Worm (Caenorhabditis elegans) whole organism, L2 larva: Measurements from ENCODE around the gene ctf-18.

ENCODE experiments used
- C34F6.9 ChIP-seq: fragments of 150-350 bp; optimal IDR thresholded peaks from 2 replicates; lab custom pipeline; 2014; ENCODE audit warnings: missing biosample characterization, missing genetic modification characterization
- F13H6.1 ChIP-seq: sonication (generic microtip); optimal IDR thresholded peaks from 2 replicates; lab custom pipeline; 2016; ENCODE audit warnings: missing genetic modification characterization, missing compliant biosample characterization
- alr-1 ChIP-seq: fragments of 150-350 bp; optimal IDR thresholded peaks from 2 replicates; lab custom pipeline; 2014; ENCODE audit warnings: missing biosample characterization, missing genetic modification characterization
- ama-1 ChIP-seq: fragments of 150-350 bp; optimal IDR thresholded peaks from 2 replicates; lab custom pipeline; 2018; ENCODE audit warnings: inconsistent platforms
- ceh-16 ChIP-seq: fragments of 150-350 bp; optimal IDR thresholded peaks from 2 replicates; lab custom pipeline; 2014; ENCODE audit warnings: missing biosample characterization, missing genetic modification characterization
- crh-2 ChIP-seq: sonication (generic microtip); optimal IDR thresholded peaks from 2 replicates; lab custom pipeline; 2017; ENCODE audit warnings: missing biosample characterization, missing genetic modification characterization
- dmd-4 ChIP-seq: sonication (generic microtip); optimal IDR thresholded peaks from 2 replicates; lab custom pipeline; 2017; ENCODE audit warnings: missing biosample characterization, missing genetic modification characterization
- egl-27 ChIP-seq: sonication (generic microtip); optimal IDR thresholded peaks from 3 replicates; lab custom pipeline; 2017; ENCODE audit warnings: missing biosample characterization, missing genetic modification reagents, missing genetic modification characterization
- elt-1 ChIP-seq: fragments of 150-350 bp; optimal IDR thresholded peaks from 2 replicates; lab custom pipeline; 2014; ENCODE audit warnings: missing biosample characterization, missing genetic modification characterization
- elt-3 ChIP-seq: sonication (generic microtip); optimal IDR thresholded peaks from 2 replicates; lab custom pipeline; 2017; ENCODE audit warnings: missing biosample characterization, missing genetic modification characterization
- fos-1 ChIP-seq: fragments of 150-350 bp; optimal IDR thresholded peaks from 2 replicates; lab custom pipeline; 2014; ENCODE audit warnings: missing biosample characterization, missing genetic modification characterization
- gmeb-1 ChIP-seq: fragments of 150-350 bp; optimal IDR thresholded peaks from 2 replicates; lab custom pipeline; 2014; ENCODE audit warnings: missing biosample characterization, missing genetic modification characterization
- lin-39 ChIP-seq: fragments of 150-350 bp; optimal IDR thresholded peaks from 2 replicates; lab custom pipeline; 2014; ENCODE audit warnings: missing biosample characterization, missing genetic modification reagents, missing genetic modification characterization
- lsy-2 ChIP-seq, 2 experiments: fragments of 150-350 bp in 1 of 2; sonication (generic microtip) in 1 of 2; optimal IDR thresholded peaks; 2 replicates each; lab custom pipeline; 2014 to 2017; ENCODE audit warnings: missing biosample characterization in 2 of 2, missing genetic modification characterization in 2 of 2
- mab-5 ChIP-seq: fragments of 150-350 bp; optimal IDR thresholded peaks from 2 replicates; lab custom pipeline; 2014; ENCODE audit warnings: missing biosample characterization, missing genetic modification characterization
- mdl-1 ChIP-seq, 2 experiments: fragments of 150-350 bp in 1 of 2; sonication (generic microtip) in 1 of 2; optimal IDR thresholded peaks; 2 replicates each; lab custom pipeline; 2017; ENCODE audit warnings: missing biosample characterization in 2 of 2, missing genetic modification characterization in 2 of 2
- nhr-10 ChIP-seq: sonication (generic microtip); optimal IDR thresholded peaks from 2 replicates; lab custom pipeline; 2017; ENCODE audit warnings: missing biosample characterization, missing genetic modification characterization
- nhr-12 ChIP-seq: fragments of 150-350 bp; optimal IDR thresholded peaks from 2 replicates; lab custom pipeline; 2014; ENCODE audit warnings: missing biosample characterization, missing genetic modification characterization
- nhr-23 ChIP-seq: fragments of 150-350 bp; optimal IDR thresholded peaks from 2 replicates; lab custom pipeline; 2014; ENCODE audit warnings: missing biosample characterization, missing genetic modification reagents, missing genetic modification characterization
- nhr-237 ChIP-seq: fragments of 150-350 bp; optimal IDR thresholded peaks from 2 replicates; lab custom pipeline; 2014; ENCODE audit warnings: missing biosample characterization, missing genetic modification characterization
- nhr-25 ChIP-seq: fragments of 150-350 bp; sonication (generic microtip); optimal IDR thresholded peaks from 3 replicates; lab custom pipeline; 2014; ENCODE audit warnings: missing biosample characterization, missing genetic modification characterization
- nhr-6 ChIP-seq: fragments of 150-350 bp; optimal IDR thresholded peaks from 2 replicates; lab custom pipeline; 2014; ENCODE audit warnings: missing biosample characterization, missing genetic modification characterization
- nhr-77 ChIP-seq: fragments of 150-350 bp; optimal IDR thresholded peaks from 2 replicates; lab custom pipeline; 2014; ENCODE audit warnings: missing biosample characterization, missing genetic modification characterization
- peb-1 ChIP-seq: fragments of 150-350 bp; optimal IDR thresholded peaks from 2 replicates; lab custom pipeline; 2014; ENCODE audit warnings: missing biosample characterization, missing genetic modification characterization
- sem-4 ChIP-seq: fragments of 150-350 bp; optimal IDR thresholded peaks from 2 replicates; lab custom pipeline; 2014; ENCODE audit warnings: missing biosample characterization, missing genetic modification reagents, missing genetic modification characterization
- skn-1 ChIP-seq: sonication (generic microtip); optimal IDR thresholded peaks from 2 replicates; lab custom pipeline; 2017; ENCODE audit warnings: missing biosample characterization, missing genetic modification characterization
- sma-3 ChIP-seq: sonication (generic microtip); optimal IDR thresholded peaks from 2 replicates; lab custom pipeline; 2016; ENCODE audit warnings: missing genetic modification reagents, missing genetic modification characterization, missing compliant biosample characterization
- sma-9 ChIP-seq, 2 experiments: fragments of 150-350 bp in 1 of 2; sonication (generic microtip) in 1 of 2; optimal IDR thresholded peaks; 2 replicates each; lab custom pipeline; 2014 to 2016; ENCODE audit warnings: missing genetic modification characterization in 2 of 2, mild to moderate bottlenecking in 1 of 2, missing biosample characterization in 1 of 2, missing compliant biosample characterization in 1 of 2, missing genetic modification reagents in 1 of 2, moderate library complexity in 1 of 2
- snpc-4 ChIP-seq: fragments of 150-350 bp; optimal IDR thresholded peaks from 2 replicates; lab custom pipeline; 2014; ENCODE audit warnings: missing biosample characterization, missing genetic modification characterization
- unc-39 ChIP-seq: fragments of 150-350 bp; optimal IDR thresholded peaks from 2 replicates; lab custom pipeline; 2014; ENCODE audit warnings: missing biosample characterization, missing genetic modification characterization
- zag-1 ChIP-seq: fragments of 150-350 bp; optimal IDR thresholded peaks from 2 replicates; lab custom pipeline; 2014; ENCODE audit warnings: missing biosample characterization, missing genetic modification characterization
- ztf-1 ChIP-seq: fragments of 200-800 bp; sonication (Bioruptor generic); conservative IDR thresholded peaks from 2 replicates; pipeline ENCODE4 v1.3.6; 2022; ENCODE audit warnings: missing genetic modification characterization, missing compliant biosample characterization
- ztf-11 ChIP-seq: sonication (generic microtip); optimal IDR thresholded peaks from 2 replicates; lab custom pipeline; 2017; ENCODE audit warnings: missing biosample characterization, missing genetic modification characterization
- ztf-4 ChIP-seq: fragments of 150-350 bp; optimal IDR thresholded peaks from 2 replicates; lab custom pipeline; 2014; ENCODE audit warnings: missing biosample characterization, missing genetic modification characterization

The ctf-18 gene

ce11 chrIV:10126544-10126943, at the start of gene ctf-18:
Gene ctf-18, minus strand, starts transcription at chrIV:10126644.
- TF ChIP-seq sma-3 (GFP tag; lab: Kevin White, UChicago), result no peak
- TF ChIP-seq elt-3 (tag; lab: Kevin White, UChicago), result no peak
- TF ChIP-seq ceh-16, result no peak
- no peak for TF ChIP-seq mdl-1 (tag; optimal IDR thresholded peaks at IDR 0.05; lab: Kevin White, UChicago)
- TF ChIP-seq nhr-10 (tag; lab: Kevin White, UChicago), result no peak
- no peak for TF ChIP-seq nhr-23
- no peak for TF ChIP-seq gmeb-1 (tag; lab: Kevin White, UChicago)
- TF ChIP-seq snpc-4, result no peak
- TF ChIP-seq crh-2 (tag; lab: Kevin White, UChicago), result no peak
- no peak for TF ChIP-seq nhr-6 (tag; lab: Kevin White, UChicago)
- TF ChIP-seq zag-1 (tag; lab: Kevin White, UChicago), result no peak
- no peak for TF ChIP-seq ztf-1 (GFP tag; lab: Robert Waterston, UW)
- no peak for TF ChIP-seq fos-1 (tag; lab: Kevin White, UChicago)
- TF ChIP-seq unc-39, result no peak
- no peak for TF ChIP-seq elt-1 (tag; lab: Kevin White, UChicago)
- no peak for TF ChIP-seq nhr-25 (tag; lab: Kevin White, UChicago)
- TF ChIP-seq mab-5 (tag; lab: Kevin White, UChicago), result no peak

DNA sequence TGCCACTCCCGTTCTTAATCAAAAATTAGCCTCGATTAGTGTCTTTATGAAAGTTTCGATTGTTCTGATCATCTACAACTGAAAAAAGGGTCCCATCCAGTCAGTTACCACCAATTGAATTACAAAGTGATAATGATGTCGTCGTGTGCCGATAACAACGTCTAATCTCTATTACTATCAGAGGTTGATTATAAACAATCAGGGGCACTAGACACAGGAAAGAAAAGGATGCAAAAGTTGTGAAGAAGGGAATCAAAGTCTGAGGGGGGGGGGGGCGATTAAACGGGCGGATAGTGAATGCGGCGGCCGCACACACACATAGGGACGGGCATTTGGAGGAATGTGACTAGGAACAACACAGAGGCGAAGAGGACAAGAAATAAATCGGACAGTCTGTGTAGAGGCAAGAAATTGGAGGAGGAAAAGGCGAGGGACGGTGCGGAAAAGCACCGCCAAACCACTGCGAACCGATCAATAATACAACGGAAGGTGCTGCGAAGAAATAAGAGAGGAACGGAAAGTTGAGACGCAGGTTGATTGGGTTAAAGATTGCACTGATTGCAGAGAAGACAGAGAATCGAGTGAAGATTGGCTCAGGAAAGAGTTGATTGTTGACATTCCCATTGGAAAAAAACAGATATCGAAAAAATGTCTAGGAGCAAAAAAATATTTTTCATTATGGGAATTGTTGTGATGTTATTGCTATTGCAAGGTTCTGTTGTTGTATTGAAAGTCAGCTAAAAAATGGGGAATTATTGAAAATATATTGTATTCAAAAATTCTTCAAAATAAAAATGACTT, 48.7 kb upstream of the ctf-18 start:
- TF ChIP-seq ztf-1 (GFP tag; lab: Robert Waterston, UW) (no peak), F13H6.1 (peak; percentile 4), nhr-6 (tag; lab: Kevin White, UChicago) (no peak), skn-1 (tag; lab: Kevin White, UChicago) (no peak), lsy-2 (tag; optimal IDR thresholded peaks at IDR 0.05; lab: Kevin White, UChicago) (peak in 1 of 2 experiments; percentile 16), lin-39 (tag; lab: Kevin White, UChicago) (no peak), C34F6.9 (peak; percentile 15), egl-27 (tag; lab: Kevin White, UChicago) (no peak), snpc-4 (no peak), ztf-11 (tag; lab: Kevin White, UChicago) (no peak), elt-1 (tag; lab: Kevin White, UChicago) (no peak), crh-2 (tag; lab: Kevin White, UChicago) (no peak), sem-4 (tag; lab: Kevin White, UChicago) (peak; percentile 12), sma-3 (GFP tag; lab: Kevin White, UChicago) (no peak), ceh-16 (no peak), nhr-237 (tag; lab: Kevin White, UChicago) (no peak), nhr-77 (no peak), peb-1 (tag; lab: Kevin White, UChicago) (peak; percentile 42), sma-9 (GFP tag; optimal IDR thresholded peaks at IDR 0.05; lab: Kevin White, UChicago) (no peak), sma-9 (tag; optimal IDR thresholded peaks at IDR 0.05; lab: Kevin White, UChicago) (no peak), alr-1 (no peak), ztf-4 (tag; lab: Kevin White, UChicago) (no peak), nhr-12 (tag; lab: Kevin White, UChicago) (no peak)

- TF ChIP-seq mdl-1 (tag; optimal IDR thresholded peaks at IDR 0.05; lab: Kevin White, UChicago) (no peak), F13H6.1 (no peak), mab-5 (tag; lab: Kevin White, UChicago) (peak; percentile 39), dmd-4 (tag; lab: Kevin White, UChicago) (no peak), ama-1 (lab: Kevin White, UChicago) (no peak), lin-39 (tag; lab: Kevin White, UChicago) (no peak)
- TF ChIP-seq, all 48 proteins: peak for 1
Observed at ce11 chrIV:10174328-10174727, 47.9 kb upstream of the ctf-18 start, which contains the start of gene pxf-1. Gene pxf-1, minus strand, starts transcription at chrIV:10174341.

- peak; percentile 34 for TF ChIP-seq zag-1 (tag; lab: Kevin White, UChicago)
- TF ChIP-seq skn-1 (tag; lab: Kevin White, UChicago), result no peak
Observed at ce11 chrIV:10170808-10171207, 44.4 kb upstream of the ctf-18 start.
